Fruit fly (Drosophila melanogaster) whole organism, embryonic: Measurements from ENCODE around the gene Acp29AB.
A peak's percentile ranks its signal among the peaks of the same experiment; 100 is the strongest.

Experiments used
- Ada2b ChIP-seq: fragments of 200-800 bp; sonication (Bioruptor generic); IDR thresholded peaks from 2 replicates; pipeline ENCODE4 v1.3.6; 2022; ENCODE audit warnings: missing biosample characterization, missing genetic modification characterization
- B-H2 ChIP-seq: fragments of 200-800 bp; sonication (Bioruptor generic); optimal IDR thresholded peaks from 2 replicates; lab custom pipeline; 2018; ENCODE audit warnings: missing biosample characterization, mild to moderate bottlenecking, missing genetic modification characterization
- CG10209 ChIP-seq: fragments of 200-800 bp; sonication (Bioruptor generic); optimal IDR thresholded peaks from 3 replicates; lab custom pipeline; 2017; ENCODE audit warnings: missing biosample characterization, mild to moderate bottlenecking, missing genetic modification characterization, missing genetic modification reagents
- CG10267 ChIP-seq: fragments of 200-800 bp; sonication (Bioruptor generic); optimal IDR thresholded peaks from 2 replicates; lab custom pipeline; 2018; ENCODE audit warnings: missing biosample characterization, mild to moderate bottlenecking, missing genetic modification characterization, moderate library complexity
- CG10654 ChIP-seq: fragments of 200-800 bp; sonication (Bioruptor generic); optimal IDR thresholded peaks from 2 replicates; lab custom pipeline; 2016; ENCODE audit warnings: missing biosample characterization, missing genetic modification characterization
- CG11723 ChIP-seq: fragments of 200-800 bp; sonication (Bioruptor generic); optimal IDR thresholded peaks from 2 replicates; lab custom pipeline; 2017; ENCODE audit warnings: missing biosample characterization, mild to moderate bottlenecking, missing genetic modification characterization
- CG12659 ChIP-seq: fragments of 200-800 bp; sonication (Bioruptor generic); optimal IDR thresholded peaks from 3 replicates; lab custom pipeline; 2017; ENCODE audit warnings: mild to moderate bottlenecking, missing biosample characterization, missing genetic modification reagents, missing genetic modification characterization
- CG14014 ChIP-seq: fragments of 200-800 bp; sonication (Bioruptor generic); IDR thresholded peaks from 2 replicates; pipeline ENCODE4 v1.3.6; 2022; ENCODE audit warnings: missing biosample characterization, missing genetic modification characterization
- CG17359 ChIP-seq: fragments of 200-800 bp; sonication (Bioruptor generic); optimal IDR thresholded peaks from 3 replicates; lab custom pipeline; 2018; ENCODE audit warnings: missing biosample characterization, mild to moderate bottlenecking, missing genetic modification characterization, moderate library complexity
- CG1792 ChIP-seq: fragments of 200-800 bp; sonication (Bioruptor generic); optimal IDR thresholded peaks from 2 replicates; lab custom pipeline; 2016; ENCODE audit warnings: missing biosample characterization, missing genetic modification characterization
- CG18262 ChIP-seq: fragments of 200-800 bp; optimal IDR thresholded peaks from 3 replicates; lab custom pipeline; 2019; ENCODE audit warnings: missing biosample characterization, mild to moderate bottlenecking, missing genetic modification characterization, moderate library complexity
- CG30403 ChIP-seq: fragments of 200-800 bp; sonication (Bioruptor generic); optimal IDR thresholded peaks from 3 replicates; lab custom pipeline; 2016; ENCODE audit warnings: missing biosample characterization, missing genetic modification characterization
- CG3847 ChIP-seq: fragments of 200-800 bp; sonication (Bioruptor generic); IDR thresholded peaks from 2 replicates; pipeline ENCODE4 v1.3.6; 2022; ENCODE audit warnings: missing biosample characterization, missing genetic modification characterization
- CG4328 ChIP-seq: fragments of 200-800 bp; sonication (Bioruptor generic); optimal IDR thresholded peaks from 3 replicates; lab custom pipeline; 2017; ENCODE audit warnings: missing biosample characterization, missing genetic modification reagents, missing genetic modification characterization
- CG4424 ChIP-seq: fragments of 200-800 bp; sonication (Bioruptor generic); optimal IDR thresholded peaks from 3 replicates; lab custom pipeline; 2016; ENCODE audit warnings: missing biosample characterization, missing genetic modification characterization
- CG7271 ChIP-seq: fragments of 200-800 bp; sonication (Bioruptor generic); optimal IDR thresholded peaks from 2 replicates; lab custom pipeline; 2018; ENCODE audit warnings: missing biosample characterization, mild to moderate bottlenecking, missing genetic modification characterization, moderate library complexity
- CG8388 ChIP-seq: fragments of 200-800 bp; sonication (Bioruptor generic); optimal IDR thresholded peaks from 2 replicates; lab custom pipeline; 2019; ENCODE audit warnings: missing biosample characterization, mild to moderate bottlenecking, missing genetic modification characterization, moderate library complexity
- CG9727 ChIP-seq: fragments of 200-800 bp; sonication (Bioruptor generic); optimal IDR thresholded peaks from 3 replicates; lab custom pipeline; 2017; ENCODE audit warnings: missing biosample characterization, mild to moderate bottlenecking, missing genetic modification characterization
- CHES-1-like ChIP-seq: fragments of 200-800 bp; sonication (Bioruptor generic); optimal IDR thresholded peaks from 2 replicates; lab custom pipeline; 2016; ENCODE audit warnings: missing biosample characterization, missing genetic modification characterization
- CkIIα-i1 ChIP-seq: fragments of 200-800 bp; sonication (Bioruptor generic); IDR thresholded peaks from 2 replicates; pipeline ENCODE4 v1.3.6; 2022; ENCODE audit warnings: missing biosample characterization, missing genetic modification characterization
- CoRest ChIP-seq: fragments of 200-800 bp; sonication (Bioruptor generic); optimal IDR thresholded peaks from 3 replicates; lab custom pipeline; 2018; ENCODE audit warnings: missing biosample characterization, mild to moderate bottlenecking, missing genetic modification characterization, moderate library complexity
- D19B ChIP-seq: fragments of 200-800 bp; sonication (Bioruptor generic); optimal IDR thresholded peaks from 2 replicates; lab custom pipeline; 2017; ENCODE audit warnings: missing biosample characterization, mild to moderate bottlenecking, missing genetic modification characterization
- Deaf1 ChIP-seq: fragments of 200-800 bp; optimal IDR thresholded peaks from 3 replicates; lab custom pipeline; 2019; ENCODE audit warnings: missing biosample characterization, mild to moderate bottlenecking, missing genetic modification characterization, moderate library complexity
- Dll ChIP-seq: fragments of 200-800 bp; sonication (Bioruptor generic); IDR thresholded peaks from 4 replicates; pipeline ENCODE4 v1.3.6; 2022; ENCODE audit warnings: missing biosample characterization, missing genetic modification characterization; ENCODE audit not compliant: partially characterized antibody
- Eip74EF ChIP-seq, 2 experiments: fragments of 200-800 bp in 1 of 2; fragments of >200 bp in 1 of 2; sonication (Bioruptor generic) in 1 of 2; optimal IDR thresholded peaks; 2 replicates each; lab custom pipeline; 2017 to 2019; ENCODE audit warnings: missing biosample characterization in 2 of 2, missing genetic modification characterization in 2 of 2, mild to moderate bottlenecking in 1 of 2, moderate library complexity in 1 of 2
- Ets65A ChIP-seq: fragments of 200-800 bp; sonication (Bioruptor generic); peaks from one replicate; lab custom pipeline; 2016; ENCODE audit warnings: missing biosample characterization, missing genetic modification characterization
- HLH54F ChIP-seq: fragments of 200-800 bp; sonication (Bioruptor generic); optimal IDR thresholded peaks from 3 replicates; lab custom pipeline; 2016; ENCODE audit warnings: missing biosample characterization, missing genetic modification characterization
- HmgZ ChIP-seq: fragments of 200-800 bp; sonication (Bioruptor generic); optimal IDR thresholded peaks from 2 replicates; lab custom pipeline; 2018; ENCODE audit warnings: missing biosample characterization, mild to moderate bottlenecking, missing genetic modification characterization
- MBD-R2 ChIP-seq: fragments of 200-800 bp; sonication (Bioruptor generic); IDR thresholded peaks from 2 replicates; pipeline ENCODE4 v1.3.6; 2022; ENCODE audit warnings: missing biosample characterization, missing genetic modification characterization
- Mad ChIP-seq: fragments of 200-800 bp; sonication (Bioruptor generic); optimal IDR thresholded peaks from 2 replicates; lab custom pipeline; 2016; ENCODE audit warnings: missing biosample characterization, missing genetic modification characterization
- Sin3A ChIP-seq: fragments of >200 bp; optimal IDR thresholded peaks from 2 replicates; lab custom pipeline; 2018
- TFAM ChIP-seq: fragments of 200-800 bp; sonication (Bioruptor generic); optimal IDR thresholded peaks from 2 replicates; lab custom pipeline; 2017; ENCODE audit warnings: missing biosample characterization, missing genetic modification characterization, inconsistent platforms
- Xrp1 ChIP-seq: fragments of 200-800 bp; sonication (Bioruptor generic); IDR thresholded peaks from 2 replicates; pipeline ENCODE4 v1.3.6; 2022; ENCODE audit warnings: missing biosample characterization, missing genetic modification characterization
- bab2 ChIP-seq: fragments of 200-800 bp; sonication (Bioruptor generic); optimal IDR thresholded peaks from 2 replicates; lab custom pipeline; 2016; ENCODE audit warnings: missing biosample characterization, missing genetic modification characterization
- chinmo ChIP-seq: fragments of 200-800 bp; sonication (Bioruptor generic); IDR thresholded peaks from 4 replicates; pipeline ENCODE4 v1.3.6; 2022; ENCODE audit warnings: missing biosample characterization, missing genetic modification characterization; ENCODE audit not compliant: partially characterized antibody
- corto ChIP-seq: fragments of 200-800 bp; sonication (Bioruptor generic); optimal IDR thresholded peaks from 2 replicates; lab custom pipeline; 2016; ENCODE audit warnings: missing biosample characterization, mild to moderate bottlenecking, missing genetic modification characterization, moderate library complexity
- crol ChIP-seq: fragments of 200-800 bp; sonication (Bioruptor generic); IDR thresholded peaks from 2 replicates; pipeline ENCODE4 v1.3.6; 2022; ENCODE audit warnings: missing biosample characterization, missing genetic modification characterization
- cwo ChIP-seq: fragments of 200-800 bp; sonication (Bioruptor generic); optimal IDR thresholded peaks from 3 replicates; lab custom pipeline; 2017; ENCODE audit warnings: missing biosample characterization, missing genetic modification characterization, mild to moderate bottlenecking, moderate library complexity, missing genetic modification reagents
- esg ChIP-seq: fragments of 200-800 bp; sonication (Bioruptor generic); conservative IDR thresholded peaks from 2 replicates; pipeline ENCODE4 v1.3.6; 2022; ENCODE audit warnings: missing biosample characterization, missing genetic modification characterization
- gcm ChIP-seq: fragments of 200-800 bp; sonication (Bioruptor generic); optimal IDR thresholded peaks from 2 replicates; lab custom pipeline; 2019; ENCODE audit warnings: missing biosample characterization, mild to moderate bottlenecking, missing genetic modification characterization, moderate library complexity
- h ChIP-seq: fragments of >200 bp; optimal IDR thresholded peaks from 2 replicates; lab custom pipeline; 2017
- jigr1 ChIP-seq: fragments of 200-800 bp; sonication (Bioruptor generic); IDR thresholded peaks from 3 replicates; pipeline ENCODE4 v1.3.6; 2022; ENCODE audit warnings: missing biosample characterization, missing genetic modification characterization
- ken ChIP-seq: fragments of 200-800 bp; sonication (Bioruptor generic); IDR thresholded peaks from 3 replicates; pipeline ENCODE4 v1.3.6; 2022; ENCODE audit warnings: missing biosample characterization, missing genetic modification characterization
- lbe ChIP-seq: fragments of 200-800 bp; sonication (Bioruptor generic); optimal IDR thresholded peaks from 2 replicates; lab custom pipeline; 2016; ENCODE audit warnings: missing biosample characterization, mild to moderate bottlenecking, missing genetic modification characterization
- pan ChIP-seq, 4 experiments: fragments of >200 bp in 3 of 4; fragments of 200-800 bp in 1 of 4; sonication (Bioruptor generic) in 1 of 4; optimal IDR thresholded peaks in 3 of 4; IDR thresholded peaks in 1 of 4; 2 replicates each; pipeline versions ENCODE4 v1.3.6 to Lab custom; 2017 to 2022; ENCODE audit warnings: missing biosample characterization in 2 of 4, missing genetic modification characterization in 2 of 4, mixed read lengths in 1 of 4
- pnt ChIP-seq: fragments of 200-800 bp; sonication (Bioruptor generic); optimal IDR thresholded peaks from 3 replicates; lab custom pipeline; 2016; ENCODE audit warnings: missing biosample characterization, missing genetic modification characterization
- row ChIP-seq: fragments of 200-800 bp; sonication (Bioruptor generic); IDR thresholded peaks from 3 replicates; pipeline ENCODE4 v1.3.6; 2022; ENCODE audit warnings: missing biosample characterization, missing genetic modification characterization
- sima ChIP-seq: fragments of 200-800 bp; sonication (Bioruptor generic); optimal IDR thresholded peaks from 2 replicates; lab custom pipeline; 2016; ENCODE audit warnings: missing biosample characterization, missing genetic modification characterization
- stc ChIP-seq: fragments of 200-800 bp; sonication (Bioruptor generic); IDR thresholded peaks from 2 replicates; pipeline ENCODE4 v1.3.6; 2022; ENCODE audit warnings: missing biosample characterization, missing genetic modification characterization
- yki ChIP-seq: fragments of >200 bp; optimal IDR thresholded peaks from 3 replicates; lab custom pipeline; 2018

Gene Acp29AB

DNA sequence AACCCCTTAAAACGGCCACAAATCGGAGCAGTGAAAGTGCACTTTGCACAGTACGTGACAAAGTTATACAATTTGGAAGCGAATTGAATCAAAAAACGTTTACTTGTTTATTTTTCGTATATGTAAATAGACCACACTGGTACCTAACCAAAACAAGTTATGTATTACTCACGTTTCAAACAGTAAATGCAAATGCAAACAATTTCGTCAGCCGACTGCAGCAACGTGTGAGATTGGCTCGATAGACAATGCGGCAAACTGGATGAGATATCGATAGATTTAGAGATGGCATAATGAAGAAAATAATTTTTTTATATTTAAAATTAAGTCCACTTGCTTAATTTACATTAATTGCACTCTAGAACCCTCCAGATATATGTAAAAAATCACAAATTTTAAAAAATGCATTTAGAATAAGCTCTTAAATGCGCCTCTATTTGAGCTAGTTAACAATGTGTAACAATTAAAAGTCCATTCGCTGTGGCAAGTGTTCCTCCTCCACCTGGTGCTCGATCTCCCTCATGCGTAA lies 11.4 kb downstream of the Acp29AB start, which contains the start of gene AlaRS (continued):
- TF ChIP-seq HmgZ (tag; lab: Kevin White, UChicago) (peak; percentile 29), pnt (GFP tag; lab: Kevin White, UChicago) (no peak), CG10267 (tag; lab: Kevin White, UChicago) (peak; percentile 67), bab2 (GFP tag; lab: Kevin White, UChicago) (no peak), CG11723 (GFP tag; lab: Kevin White, UChicago) (peak; percentile 22), CG8388 (GFP tag; lab: Kevin White, UChicago) (peak; percentile 37), ken (no peak; the same call in 2 of the 3 replicates), crol (GFP tag; lab: Robert Waterston, UW) (no peak), yki (lab: Kevin White, UChicago) (no peak), CG10209 (GFP tag; lab: Kevin White, UChicago) (peak; percentile 31), gcm (GFP tag; lab: Kevin White, UChicago) (peak; percentile 27), CG4424 (GFP tag; lab: Kevin White, UChicago) (peak; percentile 22), CG30403 (peak; percentile 58), Ets65A (GFP tag; lab: Kevin White, UChicago) (no peak), Ada2b (GFP tag; lab: Robert Waterston, UW) (no peak), CHES-1-like (GFP tag; lab: Kevin White, UChicago) (no peak), sima (GFP tag; lab: Kevin White, UChicago) (no peak), MBD-R2 (peak; percentile 72), esg (GFP tag; lab: Robert Waterston, UW) (peak; percentile 18; the same call in 1 of the 2 replicates), corto (peak; percentile 50), CG10654 (GFP tag; lab: Kevin White, UChicago) (peak; percentile 6), CG14014 (GFP tag; lab: Robert Waterston, UW) (no peak), pan (optimal IDR thresholded peaks at IDR 0.05; lab: Kevin White, UChicago) (no peak), pan (GFP tag; optimal IDR thresholded peaks at IDR 0.05 in 1 of 2, IDR thresholded peaks at IDR 0.05 in 1 of 2) (peak in 1 of 2 experiments; percentile 43), row (GFP tag; lab: Robert Waterston, UW) (peak; percentile 79), CoRest (tag; lab: Kevin White, UChicago) (peak; percentile 42), Eip74EF (GFP tag; optimal IDR thresholded peaks at IDR 0.05; lab: Kevin White, UChicago) (peak in 1 of 2 experiments; percentile 9), CG4328 (peak; percentile 27), chinmo (GFP tag; lab: Robert Waterston, UW) (peak; percentile 83; the same call in 2 of the 4 replicates), CG17359 (tag; lab: Kevin White, UChicago) (peak; percentile 37), CG3847 (GFP tag; lab: Robert Waterston, UW) (0 out of 2 replicates have a peak, but pooled peaks have one; percentile 9), jigr1 (no peak; the same call in 2 of the 3 replicates), Xrp1 (GFP tag; lab: Robert Waterston, UW) (peak; percentile 60; the same call in 1 of the 2 replicates), CG18262 (tag; lab: Kevin White, UChicago) (peak; percentile 53), h (lab: Kevin White, UChicago) (no peak), CG12659 (GFP tag; lab: Kevin White, UChicago) (peak; percentile 57), CG1792 (GFP tag; lab: Kevin White, UChicago) (no peak), stc (GFP tag; lab: Robert Waterston, UW) (0 out of 2 replicates have a peak, but pooled peaks have one; percentile 21), cwo (GFP tag; lab: Kevin White, UChicago) (peak; percentile 44), CkIIα-i1 (no peak), Sin3A (lab: Kevin White, UChicago) (peak; percentile 3), CG7271 (tag; lab: Kevin White, UChicago) (no peak), lbe (GFP tag; lab: Kevin White, UChicago) (peak; percentile 70), CG9727 (GFP tag; lab: Kevin White, UChicago) (peak; percentile 8), B-H2 (GFP tag; lab: Kevin White, UChicago) (peak; percentile 39), Dll (peak; percentile 79), TFAM (GFP tag; lab: Kevin White, UChicago) (no peak), HLH54F (GFP tag; lab: Kevin White, UChicago) (no peak), Mad (no peak), D19B (GFP tag; lab: Kevin White, UChicago) (no peak), Deaf1 (tag; lab: Kevin White, UChicago) (peak; percentile 9)
